Worm (Caenorhabditis elegans): Measurements from ENCODE around the gene M03F8.1.
A peak's percentile ranks its signal among the peaks of the same experiment; 100 is the strongest.

M03F8.1 gene

ce11 chrV:5996114-5996513 is 44.9 kb downstream of the M03F8.1 start, which contains the start of gene cpg-4:
TSS of gene cpg-4 (plus strand) at chrV:5996416.
- TF ChIP-seq nhr-20 (tag; optimal IDR thresholded peaks at IDR 0.05): no peak
- no peak for TF ChIP-seq C04F5.9 (tag; optimal IDR thresholded peaks at IDR 0.05)
- no peak for TF ChIP-seq ceh-8 (GFP tag; optimal IDR thresholded peaks at IDR 0.05)
- no peak for TF ChIP-seq lin-13 (GFP tag; optimal IDR thresholded peaks at IDR 0.05)
- no peak for TF ChIP-seq nhr-11 (tag; optimal IDR thresholded peaks at IDR 0.05)
- TF ChIP-seq lin-39 (tag; optimal IDR thresholded peaks at IDR 0.05): no peak
- TF ChIP-seq mab-9 (GFP tag; IDR thresholded peaks at IDR 0.05): no peak
- no peak for TF ChIP-seq unc-30 (tag; optimal IDR thresholded peaks at IDR 0.05)

ce11 chrV:6000368-6000802 is 49.2 kb downstream of the M03F8.1 start:
- no peak for TF ChIP-seq unc-30 (tag; optimal IDR thresholded peaks at IDR 0.05)
- no peak for TF ChIP-seq efl-3 (GFP tag; optimal IDR thresholded peaks at IDR 0.05)
- TF ChIP-seq hpl-2 (GFP tag; optimal IDR thresholded peaks at IDR 0.05): peak; percentile 73
- peak; percentile 84 to 92 for TF ChIP-seq lsy-2 (tag; optimal IDR thresholded peaks at IDR 0.05)
- no peak for TF ChIP-seq lin-15B (tag; optimal IDR thresholded peaks at IDR 0.05)
- TF ChIP-seq lin-14 (GFP tag; optimal IDR thresholded peaks at IDR 0.05): peak; percentile 98
- no peak for TF ChIP-seq Y116A8C.19 (tag; optimal IDR thresholded peaks at IDR 0.05; ENCODE audit: borderline replicate concordance)
- TF ChIP-seq tlp-1 (tag; optimal IDR thresholded peaks at IDR 0.05): no peak
- no peak for TF ChIP-seq ets-5 (GFP tag; IDR thresholded peaks at IDR 0.05)
- peak; percentile 83 for TF ChIP-seq lir-3 (tag; optimal IDR thresholded peaks at IDR 0.05; ENCODE audit: poor library complexity)
- TF ChIP-seq aly-2 (tag; optimal IDR thresholded peaks at IDR 0.05): peak; percentile 60
- no peak for TF ChIP-seq fos-1 (tag; optimal IDR thresholded peaks at IDR 0.05)
- TF ChIP-seq nhr-76 (tag; optimal IDR thresholded peaks at IDR 0.05): no peak
- TF ChIP-seq efl-1 (optimal IDR thresholded peaks at IDR 0.05): peak; percentile 82 to 92
- peak; percentile 56 to 94 for TF ChIP-seq efl-1 (GFP tag; optimal IDR thresholded peaks at IDR 0.05 in 1 of 2)
- no peak for TF ChIP-seq unc-62 (GFP tag; optimal IDR thresholded peaks at IDR 0.05)
- TF ChIP-seq ztf-11 (tag; optimal IDR thresholded peaks at IDR 0.05): no peak
- no peak for TF ChIP-seq nhr-84 (tag; optimal IDR thresholded peaks at IDR 0.05)
- no peak for TF ChIP-seq vab-15 (tag; optimal IDR thresholded peaks at IDR 0.05)
- peak; percentile 15 to 97 for TF ChIP-seq mdl-1 (tag; optimal IDR thresholded peaks at IDR 0.05)
- TF ChIP-seq ceh-90 (tag; optimal IDR thresholded peaks at IDR 0.05): no peak
- peak; percentile 80 for TF ChIP-seq mef-2 (tag; optimal IDR thresholded peaks at IDR 0.05)
- TF ChIP-seq nhr-77 (tag; optimal IDR thresholded peaks at IDR 0.05): peak; percentile 97
- TF ChIP-seq unc-130 (tag; optimal IDR thresholded peaks at IDR 0.05): peak; percentile 27
- TF ChIP-seq nhr-12 (tag; optimal IDR thresholded peaks at IDR 0.05): no peak
- no peak for TF ChIP-seq alr-1 (tag; optimal IDR thresholded peaks at IDR 0.05; ENCODE audit: borderline replicate concordance)
- peak; percentile 74 to 91 for TF ChIP-seq egl-27 (tag; optimal IDR thresholded peaks at IDR 0.05)
- TF ChIP-seq isw-1 (GFP tag; IDR thresholded peaks at IDR 0.05): peak; percentile 68
- TF ChIP-seq ceh-82 (tag; optimal IDR thresholded peaks at IDR 0.05): peak; percentile 55 to 79 (median 70)
- peak; percentile 73 for TF ChIP-seq sup-37 (GFP tag; optimal IDR thresholded peaks at IDR 0.05)
- TF ChIP-seq lin-35 (GFP tag; optimal IDR thresholded peaks at IDR 0.05): peak; percentile 79 to 89
- TF ChIP-seq blmp-1 (tag; optimal IDR thresholded peaks at IDR 0.05): peak; percentile 99
- no peak for TF ChIP-seq nhr-28 (tag; optimal IDR thresholded peaks at IDR 0.05)
- TF ChIP-seq nhr-237 (tag; optimal IDR thresholded peaks at IDR 0.05): peak; percentile 73
- peak; percentile 79 for TF ChIP-seq lin-39 (tag; optimal IDR thresholded peaks at IDR 0.05)
- peak; percentile 44 for TF ChIP-seq zip-4 (GFP tag; optimal IDR thresholded peaks at IDR 0.05)
- no peak for TF ChIP-seq unc-98 (GFP tag; IDR thresholded peaks at IDR 0.05)
- peak; percentile 80 for TF ChIP-seq grh-1 (GFP tag; IDR thresholded peaks at IDR 0.05)
- peak; percentile 70 for TF ChIP-seq sox-4 (tag; optimal IDR thresholded peaks at IDR 0.05)
- no peak for TF ChIP-seq hlh-17 (GFP tag; optimal IDR thresholded peaks at IDR 0.05; ENCODE audit: borderline replicate concordance)
- peak; percentile 49 for TF ChIP-seq C04F5.9 (tag; optimal IDR thresholded peaks at IDR 0.05)
- TF ChIP-seq fkh-4 (tag; optimal IDR thresholded peaks at IDR 0.05; ENCODE audit: borderline replicate concordance): no peak
- TF ChIP-seq snpc-4 (tag; optimal IDR thresholded peaks at IDR 0.05): peak; percentile 43
- peak; percentile 85 for TF ChIP-seq skn-1 (tag; optimal IDR thresholded peaks at IDR 0.05)
- peak; percentile 81 for TF ChIP-seq rnt-1 (tag; optimal IDR thresholded peaks at IDR 0.05)
- peak; percentile 93 for TF ChIP-seq mep-1 (tag; optimal IDR thresholded peaks at IDR 0.05)

All from whole organism, L1 larva.